Fruit fly (Drosophila melanogaster) whole organism, embryonic: ENCODE results near the gene CG45045.

ENCODE experiments used
- Abd-B ChIP-seq: fragments of 200-800 bp; sonication (Bioruptor generic); optimal IDR thresholded peaks from 2 replicates; lab custom pipeline; 2018; ENCODE audit warnings: missing biosample characterization, mild to moderate bottlenecking, missing genetic modification characterization, moderate library complexity
- Bdp1 ChIP-seq: fragments of 200-800 bp; sonication (Bioruptor generic); optimal IDR thresholded peaks from 3 replicates; lab custom pipeline; 2016; ENCODE audit warnings: missing biosample characterization, missing genetic modification characterization
- CG10366 ChIP-seq: fragments of 200-800 bp; sonication (Bioruptor generic); IDR thresholded peaks from 2 replicates; pipeline ENCODE4 v1.3.6; 2022; ENCODE audit warnings: missing biosample characterization, missing genetic modification characterization
- CG10431 ChIP-seq: fragments of 200-800 bp; sonication (Bioruptor generic); optimal IDR thresholded peaks from 3 replicates; lab custom pipeline; 2018; ENCODE audit warnings: missing biosample characterization, mild to moderate bottlenecking, missing genetic modification characterization
- CG10565 ChIP-seq: fragments of 200-800 bp; sonication (Bioruptor generic); optimal IDR thresholded peaks from 3 replicates; lab custom pipeline; 2016; ENCODE audit warnings: missing biosample characterization, mild to moderate bottlenecking, missing genetic modification characterization
- CG11504 ChIP-seq: fragments of 200-800 bp; sonication (Bioruptor generic); optimal IDR thresholded peaks from 3 replicates; lab custom pipeline; 2019; ENCODE audit warnings: missing biosample characterization, mild to moderate bottlenecking, missing genetic modification characterization, moderate library complexity
- CG12155 ChIP-seq: fragments of 200-800 bp; sonication (Bioruptor generic); optimal IDR thresholded peaks from 3 replicates; lab custom pipeline; 2016; ENCODE audit warnings: missing biosample characterization, missing genetic modification characterization
- CG12219 ChIP-seq: fragments of 200-800 bp; sonication (Bioruptor generic); optimal IDR thresholded peaks from 3 replicates; lab custom pipeline; 2018; ENCODE audit warnings: missing biosample characterization, mild to moderate bottlenecking, missing genetic modification characterization
- CG12659 ChIP-seq: fragments of 200-800 bp; sonication (Bioruptor generic); optimal IDR thresholded peaks from 3 replicates; lab custom pipeline; 2017; ENCODE audit warnings: mild to moderate bottlenecking, missing biosample characterization, missing genetic modification reagents, missing genetic modification characterization
- CG14014 ChIP-seq: fragments of 200-800 bp; sonication (Bioruptor generic); IDR thresholded peaks from 2 replicates; pipeline ENCODE4 v1.3.6; 2022; ENCODE audit warnings: missing biosample characterization, missing genetic modification characterization
- CG1529 ChIP-seq: fragments of 200-800 bp; sonication (Bioruptor generic); optimal IDR thresholded peaks from 3 replicates; lab custom pipeline; 2018; ENCODE audit warnings: missing biosample characterization, missing genetic modification characterization
- CG17186 ChIP-seq: fragments of 200-800 bp; sonication (Bioruptor generic); optimal IDR thresholded peaks from 3 replicates; lab custom pipeline; 2017; ENCODE audit warnings: missing biosample characterization, missing genetic modification reagents, missing genetic modification characterization
- CG17802 ChIP-seq: fragments of 200-800 bp; sonication (Bioruptor generic); optimal IDR thresholded peaks from 2 replicates; lab custom pipeline; 2018; ENCODE audit warnings: missing biosample characterization, mild to moderate bottlenecking, missing genetic modification characterization, moderate library complexity
- CG2199 ChIP-seq: fragments of 200-800 bp; sonication (Bioruptor generic); IDR thresholded peaks from 3 replicates; pipeline ENCODE4 v1.3.6; 2022; ENCODE audit warnings: missing biosample characterization, missing genetic modification characterization
- CG34376 ChIP-seq: fragments of 200-800 bp; sonication (Bioruptor generic); optimal IDR thresholded peaks from 2 replicates; lab custom pipeline; 2018; ENCODE audit warnings: missing biosample characterization, mild to moderate bottlenecking, missing genetic modification characterization
- CG4328 ChIP-seq: fragments of 200-800 bp; sonication (Bioruptor generic); optimal IDR thresholded peaks from 3 replicates; lab custom pipeline; 2017; ENCODE audit warnings: missing biosample characterization, missing genetic modification reagents, missing genetic modification characterization
- CG43689 ChIP-seq: fragments of 200-800 bp; sonication (Bioruptor generic); IDR thresholded peaks from 2 replicates; pipeline ENCODE4 v1.3.6; 2022; ENCODE audit warnings: missing biosample characterization, missing genetic modification characterization
- CG6654 ChIP-seq: fragments of 200-800 bp; sonication (Bioruptor generic); optimal IDR thresholded peaks from 2 replicates; lab custom pipeline; 2017; ENCODE audit warnings: missing biosample characterization, mild to moderate bottlenecking, missing genetic modification characterization
- CG6689 ChIP-seq: fragments of 200-800 bp; sonication (Bioruptor generic); IDR thresholded peaks from 2 replicates; pipeline ENCODE4 v1.3.6; 2022; ENCODE audit warnings: missing biosample characterization, missing genetic modification characterization
- CG8290 ChIP-seq, 3 experiments: fragments of 200-800 bp; sonication (Bioruptor generic); optimal IDR thresholded peaks; 2 replicates each; lab custom pipeline; 2016 to 2019; ENCODE audit warnings: missing biosample characterization in 3 of 3, missing genetic modification characterization in 3 of 3, mild to moderate bottlenecking in 2 of 3, moderate library complexity in 1 of 3
- CG8765 ChIP-seq: fragments of 200-800 bp; sonication (Bioruptor generic); IDR thresholded peaks from 2 replicates; pipeline ENCODE4 v1.3.6; 2022; ENCODE audit warnings: missing biosample characterization, missing genetic modification characterization
- CHES-1-like ChIP-seq: fragments of 200-800 bp; sonication (Bioruptor generic); optimal IDR thresholded peaks from 2 replicates; lab custom pipeline; 2016; ENCODE audit warnings: missing biosample characterization, missing genetic modification characterization
- Dfd ChIP-seq, 2 experiments: fragments of >200 bp; optimal IDR thresholded peaks; 2 replicates each; lab custom pipeline; 2017; ENCODE audit warnings: missing biosample characterization in 2 of 2, missing genetic modification characterization in 2 of 2
- E2f2 ChIP-seq: fragments of 200-800 bp; sonication (Bioruptor generic); IDR thresholded peaks from 2 replicates; pipeline ENCODE4 v1.3.6; 2022; ENCODE audit warnings: missing biosample characterization, missing genetic modification characterization
- GATAe ChIP-seq: fragments of 200-800 bp; sonication (Bioruptor generic); conservative IDR thresholded peaks from 2 replicates; pipeline ENCODE4 v1.3.6; 2022; ENCODE audit warnings: missing biosample characterization, missing genetic modification characterization
- H15 ChIP-seq: fragments of 200-800 bp; sonication (Bioruptor generic); IDR thresholded peaks from 3 replicates; pipeline ENCODE4 v1.3.6; 2022; ENCODE audit warnings: missing biosample characterization, missing genetic modification characterization
- MBD-R2 ChIP-seq: fragments of 200-800 bp; sonication (Bioruptor generic); IDR thresholded peaks from 2 replicates; pipeline ENCODE4 v1.3.6; 2022; ENCODE audit warnings: missing biosample characterization, missing genetic modification characterization
- Mrtf ChIP-seq: fragments of 200-800 bp; sonication (Bioruptor generic); IDR thresholded peaks from 3 replicates; pipeline ENCODE4 v1.3.6; 2022; ENCODE audit warnings: missing biosample characterization, missing genetic modification characterization
- Sry-β ChIP-seq: fragments of 200-800 bp; sonication (Bioruptor generic); optimal IDR thresholded peaks from 2 replicates; lab custom pipeline; 2018; ENCODE audit warnings: missing biosample characterization, mild to moderate bottlenecking, missing genetic modification characterization, moderate library complexity
- ab ChIP-seq: fragments of 200-800 bp; sonication (Bioruptor generic); optimal IDR thresholded peaks from 2 replicates; lab custom pipeline; 2016; ENCODE audit warnings: missing biosample characterization, missing genetic modification characterization
- bowl ChIP-seq: fragments of 200-800 bp; sonication (Bioruptor generic); IDR thresholded peaks from 2 replicates; pipeline ENCODE4 v1.3.6; 2022; ENCODE audit warnings: missing biosample characterization, missing genetic modification characterization
- cato ChIP-seq: fragments of 200-800 bp; sonication (Bioruptor generic); optimal IDR thresholded peaks from 2 replicates; lab custom pipeline; 2016; ENCODE audit warnings: missing biosample characterization, missing genetic modification characterization, borderline replicate concordance
- dm ChIP-seq: fragments of 200-800 bp; sonication (Bioruptor generic); optimal IDR thresholded peaks from 3 replicates; lab custom pipeline; 2016; ENCODE audit warnings: missing biosample characterization, missing genetic modification characterization
- fd96Cb ChIP-seq: fragments of 200-800 bp; sonication (Bioruptor generic); optimal IDR thresholded peaks from 2 replicates; lab custom pipeline; 2018; ENCODE audit warnings: missing biosample characterization, mild to moderate bottlenecking, missing genetic modification characterization, moderate library complexity
- gfzf ChIP-seq: fragments of 200-800 bp; sonication (Bioruptor generic); optimal IDR thresholded peaks from 2 replicates; lab custom pipeline; 2016; ENCODE audit warnings: missing biosample characterization, mild to moderate bottlenecking, missing genetic modification characterization, moderate library complexity
- grau ChIP-seq: fragments of 200-800 bp; optimal IDR thresholded peaks from 3 replicates; lab custom pipeline; 2019; ENCODE audit warnings: missing biosample characterization, mild to moderate bottlenecking, missing genetic modification characterization, moderate library complexity
- gsb ChIP-seq: fragments of 200-800 bp; sonication (Bioruptor generic); IDR thresholded peaks from 2 replicates; pipeline ENCODE4 v1.3.6; 2022; ENCODE audit warnings: missing biosample characterization, missing genetic modification characterization
- gt ChIP-seq: fragments of 200-800 bp; sonication (Bioruptor generic); IDR thresholded peaks from 2 replicates; pipeline ENCODE4 v1.3.6; 2022; ENCODE audit warnings: missing biosample characterization, missing genetic modification characterization
- insv ChIP-seq, 2 experiments: fragments of 200-800 bp; sonication (Bioruptor generic); optimal IDR thresholded peaks; 3 replicates each; lab custom pipeline; 2016 to 2018; ENCODE audit warnings: missing biosample characterization in 2 of 2, missing genetic modification characterization in 2 of 2
- ken ChIP-seq: fragments of 200-800 bp; sonication (Bioruptor generic); IDR thresholded peaks from 3 replicates; pipeline ENCODE4 v1.3.6; 2022; ENCODE audit warnings: missing biosample characterization, missing genetic modification characterization
- nerfin-1 ChIP-seq: fragments of 200-800 bp; sonication (Bioruptor generic); optimal IDR thresholded peaks from 3 replicates; lab custom pipeline; 2019; ENCODE audit warnings: missing biosample characterization, mild to moderate bottlenecking, missing genetic modification characterization, moderate library complexity
- otp ChIP-seq: fragments of 200-800 bp; sonication (Bioruptor generic); IDR thresholded peaks from 3 replicates; pipeline ENCODE4, ENCODE4 v1.3.6; 2022; ENCODE audit warnings: missing biosample characterization, missing genetic modification characterization
- pzg ChIP-seq: fragments of 200-800 bp; sonication (Bioruptor generic); optimal IDR thresholded peaks from 3 replicates; lab custom pipeline; 2018; ENCODE audit warnings: missing biosample characterization, mild to moderate bottlenecking, missing genetic modification characterization, moderate library complexity
- row ChIP-seq: fragments of 200-800 bp; sonication (Bioruptor generic); IDR thresholded peaks from 3 replicates; pipeline ENCODE4 v1.3.6; 2022; ENCODE audit warnings: missing biosample characterization, missing genetic modification characterization
- sima ChIP-seq: fragments of 200-800 bp; sonication (Bioruptor generic); optimal IDR thresholded peaks from 2 replicates; lab custom pipeline; 2016; ENCODE audit warnings: missing biosample characterization, missing genetic modification characterization
- stc ChIP-seq: fragments of 200-800 bp; sonication (Bioruptor generic); IDR thresholded peaks from 2 replicates; pipeline ENCODE4 v1.3.6; 2022; ENCODE audit warnings: missing biosample characterization, missing genetic modification characterization
- tgo ChIP-seq: fragments of 200-800 bp; sonication (Bioruptor generic); IDR thresholded peaks from 3 replicates; pipeline ENCODE4 v1.3.6; 2022; ENCODE audit warnings: missing biosample characterization, missing genetic modification characterization
- tin ChIP-seq: fragments of 200-800 bp; sonication (Bioruptor generic); optimal IDR thresholded peaks from 3 replicates; lab custom pipeline; 2016; ENCODE audit warnings: missing biosample characterization, missing genetic modification characterization
- trem ChIP-seq: fragments of 200-800 bp; optimal IDR thresholded peaks from 3 replicates; lab custom pipeline; 2019; ENCODE audit warnings: missing biosample characterization, mild to moderate bottlenecking, missing genetic modification characterization, moderate library complexity
- wdn ChIP-seq: fragments of 200-800 bp; sonication (Bioruptor generic); IDR thresholded peaks from 2 replicates; pipeline ENCODE4 v1.3.6; 2022; ENCODE audit warnings: missing biosample characterization, missing genetic modification characterization
- z ChIP-seq: fragments of 200-800 bp; sonication (Bioruptor generic); IDR thresholded peaks from 3 replicates; pipeline ENCODE4 v1.3.6; 2022; ENCODE audit warnings: missing biosample characterization, missing genetic modification characterization

CG45045 gene

dm6 chr3R:17716858-17717596 lies 49.7 kb downstream of the CG45045 start (continued):
- TF ChIP-seq Sry-β (GFP tag; lab: Kevin White, UChicago) (no peak), stc (GFP tag; lab: Robert Waterston, UW) (no peak), CG17186 (GFP tag; lab: Kevin White, UChicago) (no peak), CG14014 (GFP tag; lab: Robert Waterston, UW) (no peak), trem (tag; lab: Kevin White, UChicago) (no peak), CG10366 (GFP tag; lab: Robert Waterston, UW) (no peak), Abd-B (GFP tag; lab: Kevin White, UChicago) (peak; percentile 12), row (GFP tag; lab: Robert Waterston, UW) (no peak), bowl (GFP tag; lab: Robert Waterston, UW) (no peak), gfzf (GFP tag; lab: Kevin White, UChicago) (no peak), CHES-1-like (GFP tag; lab: Kevin White, UChicago) (peak; percentile 34), wdn (no peak), sima (GFP tag; lab: Kevin White, UChicago) (no peak), CG11504 (tag; lab: Kevin White, UChicago) (peak; percentile 16), nerfin-1 (tag; lab: Kevin White, UChicago) (peak; percentile 46), CG8765 (no peak), Dfd (GFP tag; optimal IDR thresholded peaks at IDR 0.05; lab: Kevin White, UChicago) (no peak), Mrtf (no peak), tgo (GFP tag; lab: Robert Waterston, UW) (no peak), CG2199 (no peak), CG10431 (no peak), insv (GFP tag; optimal IDR thresholded peaks at IDR 0.05; lab: Kevin White, UChicago) (peak in 1 of 2 experiments; percentile 29), CG12219 (GFP tag; lab: Kevin White, UChicago) (peak; percentile 36), ab (GFP tag; lab: Kevin White, UChicago) (no peak), z (GFP tag; lab: Robert Waterston, UW) (no peak), CG4328 (GFP tag; lab: Kevin White, UChicago) (peak; percentile 4), otp (no peak), GATAe (no peak), dm (GFP tag; lab: Kevin White, UChicago) (peak; percentile 50), gsb (GFP tag; lab: Robert Waterston, UW) (no peak), gt (GFP tag; lab: Robert Waterston, UW) (no peak), CG6689 (GFP tag; lab: Robert Waterston, UW) (no peak), Bdp1 (GFP tag; lab: Kevin White, UChicago) (no peak), pzg (GFP tag; lab: Kevin White, UChicago) (peak; percentile 36), CG12155 (peak; percentile 90), cato (GFP tag; lab: Kevin White, UChicago) (no peak), E2f2 (GFP tag; lab: Robert Waterston, UW) (no peak), H15 (no peak), CG43689 (no peak), CG1529 (GFP tag; lab: Kevin White, UChicago) (no peak), CG34376 (GFP tag; lab: Kevin White, UChicago) (peak; percentile 76), ken (GFP tag; lab: Robert Waterston, UW) (no peak), MBD-R2 (GFP tag; lab: Robert Waterston, UW) (no peak), tin (GFP tag; lab: Kevin White, UChicago) (no peak), fd96Cb (tag; lab: Kevin White, UChicago) (no peak), CG6654 (GFP tag; lab: Kevin White, UChicago) (no peak), CG12659 (GFP tag; lab: Kevin White, UChicago) (peak; percentile 51), CG10565 (GFP tag; lab: Kevin White, UChicago) (no peak), CG8290 (GFP tag; optimal IDR thresholded peaks at IDR 0.05; lab: Kevin White, UChicago) (no peak), CG8290 (tag; optimal IDR thresholded peaks at IDR 0.05; lab: Kevin White, UChicago) (peak in 1 of 2 experiments; percentile 76), grau (tag; lab: Kevin White, UChicago) (peak; percentile 31), CG17802 (tag; lab: Kevin White, UChicago) (no peak)
